Worm (Caenorhabditis elegans): Measurements from ENCODE around the gene Y37E11B.7.

Gene Y37E11B.7

ce11 chrIV:3599958-3600357 lies at the start of gene Y37E11B.7:
Gene Y37E11B.7 (minus strand): TSS chrIV:3600164.
- TF ChIP-seq tbx-8 (GFP tag; optimal IDR thresholded peaks at IDR 0.05) = no peak
- no peak for TF ChIP-seq elt-3 (tag; optimal IDR thresholded peaks at IDR 0.05)
- no peak for TF ChIP-seq mab-5 (tag; optimal IDR thresholded peaks at IDR 0.05)
- no peak for TF ChIP-seq sem-2 (GFP tag; optimal IDR thresholded peaks at IDR 0.05)
- no peak for TF ChIP-seq snpc-4 (tag; optimal IDR thresholded peaks at IDR 0.05)
- no peak for TF ChIP-seq pha-4 (tag; optimal IDR thresholded peaks at IDR 0.05)
- TF ChIP-seq ztf-11 (tag; optimal IDR thresholded peaks at IDR 0.05) = no peak
- TF ChIP-seq elt-1 (tag; optimal IDR thresholded peaks at IDR 0.05; ENCODE audit: borderline replicate concordance, insufficient read depth) = no peak
- TF ChIP-seq ceh-83 (GFP tag; optimal IDR thresholded peaks at IDR 0.05) = no peak
- TF ChIP-seq nhr-2 (tag; optimal IDR thresholded peaks at IDR 0.05) = no peak
- TF ChIP-seq hlh-1 (tag; optimal IDR thresholded peaks at IDR 0.05) = no peak
- no peak for TF ChIP-seq ham-2 (GFP tag; optimal IDR thresholded peaks at IDR 0.05)
- TF ChIP-seq mls-2 (tag; optimal IDR thresholded peaks at IDR 0.05) = no peak
- TF ChIP-seq ces-1 (GFP tag; optimal IDR thresholded peaks at IDR 0.05) = no peak
- no peak for TF ChIP-seq nhr-28 (tag; optimal IDR thresholded peaks at IDR 0.05)
- TF ChIP-seq lsy-2 (tag; optimal IDR thresholded peaks at IDR 0.05) = no peak

DNA sequence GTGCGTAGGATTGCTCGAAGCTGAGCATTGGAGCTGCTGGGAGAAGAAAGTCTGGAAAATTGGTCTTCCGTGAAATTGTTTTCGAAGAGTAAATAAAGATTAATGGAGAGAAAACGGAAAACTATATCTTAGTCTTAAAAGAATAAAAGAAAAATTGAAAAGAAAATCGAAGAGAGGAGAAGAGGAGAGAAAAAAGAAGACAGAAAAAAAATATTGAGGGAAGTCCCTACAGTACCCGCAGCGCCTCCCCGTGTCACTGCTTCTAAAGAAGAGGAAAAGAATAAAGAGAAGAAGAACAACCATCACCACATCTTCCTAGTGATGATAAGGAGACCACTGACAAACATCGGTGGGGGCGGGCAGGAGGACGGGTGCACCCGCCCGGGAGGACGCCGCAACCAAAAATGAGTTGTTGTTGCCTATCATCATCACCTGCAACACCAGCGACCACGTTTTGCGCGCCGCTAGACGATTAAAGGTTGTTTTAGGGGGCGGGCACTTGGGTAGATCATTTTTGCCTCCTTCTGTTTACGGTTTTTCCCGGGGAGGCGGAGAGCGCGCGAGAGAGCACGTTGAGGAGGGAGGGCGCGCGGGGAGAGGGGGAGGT lies 48.8 kb upstream of the Y37E11B.7 start, which contains the start of gene CC8.2:
TSS of gene CC8.2 (minus strand) at position 51 of the 607 bp plus-strand sequence.
- TF ChIP-seq ham-2 (GFP tag; optimal IDR thresholded peaks at IDR 0.05) = peak; percentile 15
- no peak for TF ChIP-seq mls-2 (tag; optimal IDR thresholded peaks at IDR 0.05)
- no peak for TF ChIP-seq flh-1 (GFP tag; optimal IDR thresholded peaks at IDR 0.05)
- TF ChIP-seq M03D4.4 (tag; optimal IDR thresholded peaks at IDR 0.05) = peak; percentile 6
- no peak for TF ChIP-seq mab-5 (tag; optimal IDR thresholded peaks at IDR 0.05)
- no peak for TF ChIP-seq hlh-1 (tag; optimal IDR thresholded peaks at IDR 0.05)
- TF ChIP-seq elt-3 (tag; optimal IDR thresholded peaks at IDR 0.05) = no peak

DNA sequence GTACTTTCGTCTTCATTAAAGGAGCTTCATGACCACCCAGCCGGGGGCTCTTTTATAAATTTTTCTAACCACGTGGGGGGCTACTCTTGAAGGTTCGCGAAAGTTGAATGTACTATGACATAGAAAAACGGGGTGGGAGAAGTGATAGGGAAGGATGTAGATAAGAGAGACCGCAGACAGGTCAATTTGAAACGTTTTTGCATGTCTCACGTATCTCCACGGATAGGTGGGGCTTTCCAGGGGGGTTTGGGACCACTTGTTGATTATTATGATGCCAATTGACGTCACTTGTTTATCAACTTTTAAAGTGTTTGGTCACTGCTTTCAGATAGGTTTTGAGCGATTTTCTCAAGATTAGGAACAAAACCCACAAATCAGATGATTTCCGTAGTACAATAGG lies 47.6 kb upstream of the Y37E11B.7 start:
- TF ChIP-seq hlh-1 (tag; optimal IDR thresholded peaks at IDR 0.05) = peak; percentile 52
- no peak for TF ChIP-seq ceh-83 (GFP tag; optimal IDR thresholded peaks at IDR 0.05)
- TF ChIP-seq unc-120 (tag; optimal IDR thresholded peaks at IDR 0.05; ENCODE audit: poor library complexity, severe bottlenecking) = peak; percentile 59

DNA sequence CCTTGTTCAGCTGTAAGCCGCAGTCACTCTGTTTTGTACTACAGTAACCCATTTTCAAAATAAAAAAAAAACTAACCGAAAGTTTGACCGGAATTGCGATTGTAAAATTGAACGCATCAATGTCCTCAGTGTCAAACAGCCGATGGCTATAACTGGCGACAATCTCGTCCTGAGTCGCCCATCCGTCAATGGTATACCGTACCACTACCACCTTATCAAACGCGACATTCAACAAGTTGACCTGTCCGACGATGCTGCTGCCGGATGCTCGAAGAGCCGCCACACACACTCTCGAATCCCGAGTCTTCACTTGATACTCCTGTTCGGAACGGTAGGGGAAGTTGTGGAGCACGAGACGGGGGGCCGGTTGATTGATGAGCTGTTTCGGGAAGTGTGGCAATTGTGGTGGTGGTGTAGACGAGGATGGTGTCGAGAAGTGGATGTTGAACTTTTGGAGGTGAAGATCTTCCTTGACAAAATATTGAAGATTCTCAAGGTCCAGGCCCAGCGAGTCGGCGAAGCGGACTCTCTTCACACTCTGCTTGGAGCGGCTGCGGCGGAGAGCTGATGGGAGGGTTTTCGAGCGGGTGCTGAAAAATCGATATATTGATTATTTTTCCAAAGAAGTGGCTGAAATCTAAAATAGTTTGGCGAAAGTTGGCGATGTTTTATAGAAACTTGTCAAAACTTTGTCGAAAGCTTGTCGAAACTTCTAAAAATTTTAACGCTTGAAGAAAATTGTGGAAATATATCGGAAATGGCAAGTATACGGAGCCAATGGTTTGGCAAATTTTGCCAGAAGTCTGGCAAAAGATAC lies 46.6 kb upstream of the Y37E11B.7 start:
- TF ChIP-seq mls-2 (tag; optimal IDR thresholded peaks at IDR 0.05) (no peak), mep-1 (tag; optimal IDR thresholded peaks at IDR 0.05) (no peak), elt-1 (tag; optimal IDR thresholded peaks at IDR 0.05; ENCODE audit: borderline replicate concordance, insufficient read depth) (no peak)

DNA sequence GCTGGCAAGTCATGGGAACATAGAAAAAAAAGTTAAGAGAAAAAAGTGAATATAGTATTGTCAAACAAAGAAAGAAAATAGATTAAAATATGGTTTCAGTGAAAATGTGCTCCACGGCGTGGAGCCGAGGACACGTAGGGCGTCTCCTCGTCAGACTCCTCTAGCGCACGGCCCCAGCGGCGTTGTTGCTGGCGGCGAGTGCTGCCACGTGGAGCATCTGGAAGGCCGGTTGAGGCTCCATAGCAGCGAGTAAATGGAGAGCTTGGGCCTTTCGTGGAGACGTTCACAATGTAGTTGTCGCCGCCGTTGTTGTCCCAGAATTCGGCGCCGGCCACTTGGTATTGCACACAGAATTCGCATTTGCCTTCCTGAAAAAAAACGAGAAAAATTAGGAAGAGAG lies 45.5 kb upstream of the Y37E11B.7 start:
- no peak for TF ChIP-seq nhr-2 (tag; optimal IDR thresholded peaks at IDR 0.05)
- no peak for TF ChIP-seq ceh-39 (tag; optimal IDR thresholded peaks at IDR 0.05)
- TF ChIP-seq sptf-1 (tag; optimal IDR thresholded peaks at IDR 0.05) = no peak
- no peak for TF ChIP-seq hlh-1 (tag; optimal IDR thresholded peaks at IDR 0.05)
- TF ChIP-seq zip-8 (tag; optimal IDR thresholded peaks at IDR 0.05) = no peak

DNA sequence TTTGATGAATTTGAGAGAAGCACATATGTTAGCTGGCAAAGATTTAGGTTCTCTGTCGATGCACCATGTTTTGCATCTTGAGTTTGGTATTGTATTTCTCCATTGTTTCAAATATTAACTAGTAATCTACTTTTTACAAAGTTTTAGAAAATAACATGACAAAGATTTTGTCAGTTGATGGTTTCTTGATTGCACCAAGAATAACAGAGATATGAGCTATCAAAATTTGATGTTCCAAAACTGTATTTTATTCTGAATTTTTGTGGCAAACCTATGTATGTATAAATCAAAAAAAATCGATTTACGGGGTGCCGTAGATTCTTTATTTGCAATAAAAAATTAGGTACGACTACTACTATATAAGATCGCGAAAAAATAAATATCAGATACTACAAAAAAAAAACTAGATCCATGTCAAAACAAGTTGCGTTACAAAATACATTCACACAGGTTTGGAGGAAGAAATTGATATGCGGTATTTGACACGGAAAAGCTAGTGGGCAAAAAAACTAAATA lies 45.0 kb upstream of the Y37E11B.7 start:
- TF ChIP-seq ces-1 (GFP tag; optimal IDR thresholded peaks at IDR 0.05) (no peak), cnd-1 (tag; optimal IDR thresholded peaks at IDR 0.05) (no peak), tbx-8 (GFP tag; optimal IDR thresholded peaks at IDR 0.05) (no peak), lsy-2 (tag; optimal IDR thresholded peaks at IDR 0.05) (no peak), M03D4.4 (tag; optimal IDR thresholded peaks at IDR 0.05) (no peak)

ce11 chrIV:3642189-3642588 lies 42.2 kb upstream of the Y37E11B.7 start, which contains the start of gene CC8.3:
Gene CC8.3 (minus strand): TSS chrIV:3642289.
- TF ChIP-seq flh-1 (GFP tag; optimal IDR thresholded peaks at IDR 0.05) (no peak), unc-62 (GFP tag; optimal IDR thresholded peaks at IDR 0.05) (no peak), nhr-12 (tag; optimal IDR thresholded peaks at IDR 0.05) (no peak), lin-32 (GFP tag; optimal IDR thresholded peaks at IDR 0.05) (no peak), ces-1 (GFP tag; optimal IDR thresholded peaks at IDR 0.05) (no peak), ham-2 (GFP tag; optimal IDR thresholded peaks at IDR 0.05) (no peak), lsy-2 (tag; optimal IDR thresholded peaks at IDR 0.05) (no peak), mep-1 (tag; optimal IDR thresholded peaks at IDR 0.05) (no peak), pha-4 (tag; optimal IDR thresholded peaks at IDR 0.05) (no peak), elt-1 (tag; optimal IDR thresholded peaks at IDR 0.05; ENCODE audit: borderline replicate concordance, insufficient read depth) (no peak), nhr-237 (tag; optimal IDR thresholded peaks at IDR 0.05) (no peak)
